Fruit fly (Drosophila melanogaster): ENCODE results near the gene eyg.

DNA sequence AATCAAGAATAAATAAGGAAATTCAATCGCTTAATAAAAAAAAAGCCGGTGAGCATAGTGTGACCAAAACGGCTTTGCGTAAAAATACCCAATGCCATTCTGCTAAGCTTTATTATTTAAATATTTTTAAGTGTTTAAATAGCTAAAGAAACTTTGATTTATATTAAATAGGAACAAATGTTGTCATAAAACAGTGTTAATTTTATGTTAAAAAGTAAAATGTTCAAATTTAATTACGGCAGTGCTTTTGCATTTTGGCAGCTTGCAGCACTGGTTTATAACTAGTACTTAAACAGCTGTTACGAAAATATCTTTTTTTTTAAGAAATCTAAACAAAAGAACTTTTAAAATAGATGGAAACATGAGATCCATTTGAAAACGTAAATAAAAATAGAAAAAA is 33.4 kb upstream of the eyg start, which contains the start of the genes CG10638 and CG10681:
- TF ChIP-seq CG8478 (optimal IDR thresholded peaks at IDR 0.05) (no peak), CTCF (optimal IDR thresholded peaks at IDR 0.05) (no peak)
